Worm (Caenorhabditis elegans) whole organism, L1 larva: Measurements from ENCODE around the gene sre-52.

Experiments
- C04F5.9 ChIP-seq: sonication (generic microtip); optimal IDR thresholded peaks from 2 replicates; lab custom pipeline; 2016; ENCODE audit warnings: missing genetic modification characterization, missing compliant biosample characterization
- C16A3.4 ChIP-seq: fragments of 150-350 bp; optimal IDR thresholded peaks from 2 replicates; lab custom pipeline; 2014; ENCODE audit warnings: missing biosample characterization, missing genetic modification characterization
- ceh-88 ChIP-seq: fragments of 200-800 bp; sonication (Bioruptor generic); IDR thresholded peaks from 2 replicates; pipeline ENCODE4 v1.3.6; 2022; ENCODE audit warnings: missing genetic modification characterization, missing compliant biosample characterization
- fkh-4 ChIP-seq: sonication (generic microtip); optimal IDR thresholded peaks from 2 replicates; lab custom pipeline; 2016; ENCODE audit warnings: missing compliant biosample characterization, missing genetic modification characterization, borderline replicate concordance
- fkh-8 ChIP-seq: sonication (generic microtip); optimal IDR thresholded peaks from 2 replicates; lab custom pipeline; 2016; ENCODE audit warnings: mild to moderate bottlenecking, missing genetic modification characterization, missing compliant biosample characterization
- hlh-4 ChIP-seq: sonication (generic microtip); optimal IDR thresholded peaks from 2 replicates; lab custom pipeline; 2016; ENCODE audit warnings: mild to moderate bottlenecking, missing genetic modification characterization, missing compliant biosample characterization
- isw-1 ChIP-seq: fragments of 200-800 bp; sonication (Bioruptor generic); IDR thresholded peaks from 2 replicates; pipeline ENCODE4 v1.3.6; 2022; ENCODE audit warnings: missing genetic modification characterization, missing compliant biosample characterization
- mep-1 ChIP-seq: fragments of 150-350 bp; optimal IDR thresholded peaks from 2 replicates; lab custom pipeline; 2014; ENCODE audit warnings: missing biosample characterization, missing genetic modification characterization
- nhr-47 ChIP-seq: sonication (generic microtip); optimal IDR thresholded peaks from 2 replicates; lab custom pipeline; 2016; ENCODE audit warnings: mild to moderate bottlenecking, missing genetic modification characterization, moderate library complexity, missing compliant biosample characterization
- nhr-71 ChIP-seq: sonication (generic microtip); optimal IDR thresholded peaks from 2 replicates; lab custom pipeline; 2016; ENCODE audit warnings: mild to moderate bottlenecking, missing genetic modification characterization, moderate library complexity, missing compliant biosample characterization
- nhr-85 ChIP-seq: sonication (generic microtip); peaks from one replicate; lab custom pipeline; 2016; ENCODE audit warnings: missing genetic modification characterization, inconsistent platforms, missing compliant biosample characterization
- snpc-4 ChIP-seq: fragments of 150-350 bp; optimal IDR thresholded peaks from 2 replicates; lab custom pipeline; 2014; ENCODE audit warnings: missing biosample characterization, missing genetic modification characterization
- sox-4 ChIP-seq: sonication (generic microtip); optimal IDR thresholded peaks from 2 replicates; lab custom pipeline; 2016; ENCODE audit warnings: missing genetic modification characterization, missing compliant biosample characterization
- tbx-2 ChIP-seq: sonication (generic microtip); optimal IDR thresholded peaks from 2 replicates; lab custom pipeline; 2016; ENCODE audit warnings: missing genetic modification characterization, missing compliant biosample characterization

Gene sre-52

ce11 chrII:12385815-12386214, 50.3 kb downstream of the sre-52 start:
- TF ChIP-seq tbx-2 (tag; lab: Kevin White, UChicago) (no peak), nhr-85 (tag; lab: Kevin White, UChicago) (peak; percentile 41), ceh-88 (GFP tag; lab: Robert Waterston, UW) (no peak), fkh-4 (tag; lab: Kevin White, UChicago) (no peak), C16A3.4 (tag; lab: Kevin White, UChicago) (no peak), isw-1 (GFP tag; lab: Robert Waterston, UW) (no peak), snpc-4 (tag; lab: Kevin White, UChicago) (peak; percentile 53)
- TF ChIP-seq, all 84 proteins: peak for 2

DNA sequence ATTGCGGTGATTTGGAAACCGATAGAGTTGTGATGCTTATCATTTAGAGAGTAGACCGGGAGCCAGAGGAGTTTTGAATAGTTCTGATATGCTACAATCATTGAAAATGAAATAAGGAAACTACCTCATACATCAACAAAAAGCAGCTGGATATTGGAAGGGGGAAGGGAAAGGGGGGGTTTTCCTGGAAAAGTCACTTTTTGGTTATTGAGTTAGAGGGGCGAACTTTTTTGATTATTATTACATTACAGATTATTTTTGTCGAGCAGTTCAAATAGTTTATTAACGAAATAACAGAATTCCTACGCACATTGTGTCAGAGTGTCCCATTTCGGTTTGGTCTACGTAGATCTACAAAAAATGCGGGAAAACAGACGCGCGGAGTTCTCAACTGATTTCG, 51.3 kb downstream of the sre-52 start, which contains the start of gene sre-42:
sre-42 (minus strand) TSS at position 101 of the 400 bp plus-strand sequence.
- TF ChIP-seq nhr-71 (tag; lab: Kevin White, UChicago) (peak; percentile 3), mep-1 (no peak), hlh-4 (tag; lab: Kevin White, UChicago) (peak; percentile 39)

DNA sequence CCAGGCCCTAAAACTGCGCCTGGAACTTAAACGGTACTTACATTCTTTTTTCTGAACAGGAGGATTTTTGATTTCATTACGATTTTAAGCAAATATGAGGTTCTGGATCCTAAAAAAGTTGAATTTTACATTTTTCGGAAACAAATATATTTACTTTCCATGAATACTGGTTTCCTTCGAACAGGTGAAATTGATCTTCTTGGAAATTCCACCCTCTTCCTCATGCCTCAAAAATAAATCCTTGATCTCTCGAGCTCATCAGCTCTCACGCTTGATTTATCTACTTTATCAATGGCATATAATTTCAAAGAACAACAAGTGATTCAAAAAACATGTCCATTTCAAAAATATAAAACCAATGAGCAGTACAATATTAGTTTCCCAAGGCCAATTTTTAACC, 52.0 kb downstream of the sre-52 start:
- TF ChIP-seq nhr-71 (tag; lab: Kevin White, UChicago) (peak; percentile 41), fkh-8 (tag; lab: Kevin White, UChicago) (peak; percentile 36), hlh-4 (tag; lab: Kevin White, UChicago) (peak; percentile 100), C04F5.9 (tag; lab: Kevin White, UChicago) (no peak), nhr-85 (tag; lab: Kevin White, UChicago) (peak; percentile 10), sox-4 (tag; lab: Kevin White, UChicago) (peak; percentile 5), nhr-47 (tag; lab: Kevin White, UChicago) (peak; percentile 25), fkh-4 (tag; lab: Kevin White, UChicago) (no peak)
